Fruit fly (Drosophila melanogaster): ENCODE measurements around the gene CG42537.

CG42537 gene

DNA sequence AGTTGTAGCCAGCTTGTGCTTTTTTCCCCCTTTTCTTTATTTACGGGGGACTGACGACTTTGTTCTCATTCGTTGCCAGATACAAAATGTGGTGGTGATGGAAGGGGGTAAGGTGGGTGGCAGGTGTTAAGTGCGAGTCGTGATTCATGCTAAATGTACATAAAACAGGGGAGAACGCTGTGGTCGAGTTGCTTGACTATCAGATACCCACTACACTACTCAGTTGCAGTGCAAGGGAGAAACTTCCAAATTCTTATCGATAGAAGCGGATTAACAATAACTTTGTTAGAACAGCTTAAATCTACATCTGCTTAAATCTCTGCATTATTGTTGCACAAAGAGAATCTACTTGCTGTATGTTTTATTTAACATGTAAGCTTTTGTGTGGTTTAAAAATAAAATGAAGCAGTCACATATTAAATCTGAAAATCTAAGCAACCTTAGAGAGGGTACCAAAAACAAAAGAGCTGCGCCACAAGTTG, 20.1 kb downstream of the CG42537 start (continued):
- no peak for TF ChIP-seq CG1792 (GFP tag; optimal IDR thresholded peaks at IDR 0.05)
- TF ChIP-seq row (GFP tag; IDR thresholded peaks at IDR 0.05), result peak; percentile 61
- TF ChIP-seq CG30403 (GFP tag; optimal IDR thresholded peaks at IDR 0.05), result peak; percentile 21
- peak; percentile 7 for TF ChIP-seq CG17829 (tag; optimal IDR thresholded peaks at IDR 0.05)
- no peak for TF ChIP-seq HLH3B (GFP tag; IDR thresholded peaks at IDR 0.05)
- TF ChIP-seq Taf1 (GFP tag; IDR thresholded peaks at IDR 0.05), result no peak
- TF ChIP-seq Nf-YA (GFP tag; IDR thresholded peaks at IDR 0.05), result no peak
- TF ChIP-seq CG17568 (GFP tag; optimal IDR thresholded peaks at IDR 0.05), result peak; percentile 8
- TF ChIP-seq dmrt11E (tag; optimal IDR thresholded peaks at IDR 0.05), result no peak
- peak in 1 of 2 experiments; percentile 14 for TF ChIP-seq eve (GFP tag; optimal IDR thresholded peaks at IDR 0.05)
- peak; percentile 15 for TF ChIP-seq ind (GFP tag; optimal IDR thresholded peaks at IDR 0.05)
- peak; percentile 20 for TF ChIP-seq Sox100B (GFP tag; optimal IDR thresholded peaks at IDR 0.05)
- peak; percentile 14; the same call in 1 of the 2 replicates for TF ChIP-seq lmd (GFP tag; IDR thresholded peaks at IDR 0.05)
- no peak for TF ChIP-seq vfl (GFP tag; optimal IDR thresholded peaks at IDR 0.05)
- TF ChIP-seq mam (GFP tag; optimal IDR thresholded peaks at IDR 0.05), result peak; percentile 30
- no peak for TF ChIP-seq Mes4 (GFP tag; optimal IDR thresholded peaks at IDR 0.05)
- no peak for TF ChIP-seq org-1 (GFP tag; optimal IDR thresholded peaks at IDR 0.05)
- no peak for TF ChIP-seq Ravus (GFP tag; IDR thresholded peaks at IDR 0.05)
- 0 out of 3 replicates have a peak, but pooled peaks have one; percentile 40 for TF ChIP-seq mld (GFP tag; IDR thresholded peaks at IDR 0.05; ENCODE audit: partially characterized antibody)
- TF ChIP-seq CG3281 (GFP tag; optimal IDR thresholded peaks at IDR 0.05), result peak; percentile 32
- TF ChIP-seq CG14860 (GFP tag; IDR thresholded peaks at IDR 0.05; ENCODE audit: partially characterized antibody), result peak; percentile 54
- peak; percentile 55; the same call in 1 of the 3 replicates for TF ChIP-seq CG7963 (GFP tag; IDR thresholded peaks at IDR 0.05; ENCODE audit: partially characterized antibody)
- peak; percentile 21 for TF ChIP-seq CG9817 (tag; optimal IDR thresholded peaks at IDR 0.05)
- TF ChIP-seq ap (GFP tag; IDR thresholded peaks at IDR 0.05), result no peak
- TF ChIP-seq Med (GFP tag), result peak; percentile 6
- peak; percentile 20 for TF ChIP-seq kay (GFP tag; optimal IDR thresholded peaks at IDR 0.05)
- TF ChIP-seq Dad (GFP tag; optimal IDR thresholded peaks at IDR 0.05), result no peak
- peak; percentile 32; the same call in 1 of the 2 replicates for TF ChIP-seq CG10366 (GFP tag; IDR thresholded peaks at IDR 0.05)
- TF ChIP-seq gce (GFP tag; IDR thresholded peaks at IDR 0.05), result 0 out of 3 replicates have a peak, but pooled peaks have one; percentile 14
- no peak for TF ChIP-seq CG10543 (GFP tag; optimal IDR thresholded peaks at IDR 0.05)
- peak; percentile 59 for TF ChIP-seq gem (tag; optimal IDR thresholded peaks at IDR 0.05)
- TF ChIP-seq CG13775 (GFP tag; optimal IDR thresholded peaks at IDR 0.05), result peak; percentile 15
- TF ChIP-seq en (GFP tag; optimal IDR thresholded peaks at IDR 0.05), result no peak
- TF ChIP-seq CG13287 (GFP tag; IDR thresholded peaks at IDR 0.05; ENCODE audit: partially characterized antibody), result no peak
- no peak for TF ChIP-seq CG6654 (GFP tag; optimal IDR thresholded peaks at IDR 0.05)
- no peak for TF ChIP-seq GATAe (GFP tag; conservative IDR thresholded peaks at IDR 0.05)
- no peak for TF ChIP-seq Hr39 (optimal IDR thresholded peaks at IDR 0.05)
- TF ChIP-seq zfh2 (GFP tag; optimal IDR thresholded peaks at IDR 0.05), result peak; percentile 47
- TF ChIP-seq Bgb (GFP tag; IDR thresholded peaks at IDR 0.05; ENCODE audit: partially characterized antibody), result peak; percentile 60
- peak in 1 of 2 experiments; percentile 3 for TF ChIP-seq bsh (GFP tag; optimal IDR thresholded peaks at IDR 0.05)
- no peak for TF ChIP-seq Ets97D (GFP tag; optimal IDR thresholded peaks at IDR 0.05)
- no peak for TF ChIP-seq insv (GFP tag; optimal IDR thresholded peaks at IDR 0.05)
- TF ChIP-seq wdn (GFP tag; IDR thresholded peaks at IDR 0.05), result no peak
- TF ChIP-seq CG16815 (GFP tag; optimal IDR thresholded peaks at IDR 0.05), result no peak
- peak; percentile 55 for TF ChIP-seq CG7839 (tag; optimal IDR thresholded peaks at IDR 0.05)
- TF ChIP-seq Fer3 (tag; optimal IDR thresholded peaks at IDR 0.05), result peak; percentile 27
- TF ChIP-seq CG9609 (GFP tag; optimal IDR thresholded peaks at IDR 0.05), result peak; percentile 4
- no peak for TF ChIP-seq CG5180 (GFP tag; optimal IDR thresholded peaks at IDR 0.05)
- TF ChIP-seq CG13123 (GFP tag; optimal IDR thresholded peaks at IDR 0.05), result no peak
- TF ChIP-seq cas (GFP tag; IDR thresholded peaks at IDR 0.05), result no peak
- TF ChIP-seq CG4424 (GFP tag; optimal IDR thresholded peaks at IDR 0.05), result peak; percentile 2

Measured in whole organism, embryonic.